Fruit fly (Drosophila melanogaster) whole organism, embryonic: ENCODE measurements around the gene Gnf1.

Source experiments
- Bdp1 ChIP-seq: fragments of 200-800 bp; sonication (Bioruptor generic); optimal IDR thresholded peaks from 3 replicates; lab custom pipeline; 2016; ENCODE audit warnings: missing biosample characterization, missing genetic modification characterization
- CG15601 ChIP-seq: fragments of 200-800 bp; sonication (Bioruptor generic); optimal IDR thresholded peaks from 3 replicates; lab custom pipeline; 2019; ENCODE audit warnings: missing biosample characterization, mild to moderate bottlenecking, missing genetic modification characterization, moderate library complexity
- CG4730 ChIP-seq: fragments of 200-800 bp; sonication (Bioruptor generic); IDR thresholded peaks from 2 replicates; pipeline ENCODE4 v1.3.6; 2022; ENCODE audit warnings: missing biosample characterization, missing genetic modification characterization
- ac ChIP-seq: fragments of 200-800 bp; sonication (Bioruptor generic); optimal IDR thresholded peaks from 3 replicates; lab custom pipeline; 2017; ENCODE audit warnings: missing biosample characterization, mild to moderate bottlenecking, missing genetic modification characterization
- az2 ChIP-seq: fragments of 200-800 bp; sonication (Bioruptor generic); optimal IDR thresholded peaks from 3 replicates; lab custom pipeline; 2016; ENCODE audit warnings: missing biosample characterization, missing genetic modification characterization
- br ChIP-seq: fragments of >200 bp; optimal IDR thresholded peaks from 2 replicates; lab custom pipeline; 2017
- corto ChIP-seq: fragments of 200-800 bp; sonication (Bioruptor generic); optimal IDR thresholded peaks from 2 replicates; lab custom pipeline; 2016; ENCODE audit warnings: missing biosample characterization, mild to moderate bottlenecking, missing genetic modification characterization, moderate library complexity
- da ChIP-seq: fragments of 200-800 bp; sonication (Bioruptor generic); optimal IDR thresholded peaks from 2 replicates; lab custom pipeline; 2016; ENCODE audit warnings: missing biosample characterization, missing genetic modification characterization
- kay ChIP-seq: fragments of 200-800 bp; sonication (Bioruptor generic); optimal IDR thresholded peaks from 2 replicates; lab custom pipeline; 2016; ENCODE audit warnings: missing biosample characterization, missing genetic modification characterization
- run ChIP-seq: fragments of 200-800 bp; sonication (Bioruptor generic); optimal IDR thresholded peaks from 3 replicates; lab custom pipeline; 2018; ENCODE audit warnings: missing biosample characterization, mild to moderate bottlenecking, missing genetic modification characterization
- shn ChIP-seq: fragments of 200-800 bp; sonication (Bioruptor generic); optimal IDR thresholded peaks from 3 replicates; lab custom pipeline; 2016; ENCODE audit warnings: missing biosample characterization, missing genetic modification characterization
- sug ChIP-seq: fragments of 200-800 bp; optimal IDR thresholded peaks from 2 replicates; lab custom pipeline; 2019; ENCODE audit warnings: missing biosample characterization, mild to moderate bottlenecking, missing genetic modification characterization, moderate library complexity
- wdn ChIP-seq: fragments of 200-800 bp; sonication (Bioruptor generic); IDR thresholded peaks from 2 replicates; pipeline ENCODE4 v1.3.6; 2022; ENCODE audit warnings: missing biosample characterization, missing genetic modification characterization

DNA sequence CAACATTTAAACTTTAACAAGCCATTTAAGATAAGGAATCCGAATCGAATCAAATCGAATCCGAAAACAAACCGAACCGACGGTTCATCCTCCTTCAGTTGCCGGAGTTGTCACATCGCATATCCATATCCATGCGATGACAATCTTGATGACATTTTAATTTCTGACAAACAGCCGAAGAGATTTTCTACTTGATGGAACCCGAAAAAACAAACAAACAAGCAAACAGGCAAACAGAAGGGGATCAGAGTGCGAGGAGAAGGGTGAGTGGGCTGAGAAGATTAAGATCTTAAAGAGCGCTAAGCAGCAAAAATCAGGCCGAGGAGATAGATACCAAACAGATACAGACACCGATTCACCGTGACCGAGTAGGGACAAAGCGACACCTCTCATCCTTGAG lies 45.3 kb upstream of the Gnf1 start:
- no peak for TF ChIP-seq Bdp1 (GFP tag; lab: Kevin White, UChicago)
- no peak for TF ChIP-seq kay
- TF ChIP-seq corto, result no peak
- TF ChIP-seq da (GFP tag; lab: Kevin White, UChicago), result no peak
- TF ChIP-seq ac (GFP tag; lab: Kevin White, UChicago), result no peak
- no peak for TF ChIP-seq CG4730 (GFP tag; lab: Robert Waterston, UW)
- no peak for TF ChIP-seq br (lab: Kevin White, UChicago)
- no peak for TF ChIP-seq wdn (GFP tag; lab: Robert Waterston, UW)
- TF ChIP-seq CG15601, result no peak
- no peak for TF ChIP-seq run (tag; lab: Kevin White, UChicago)
- no peak for TF ChIP-seq shn
- no peak for TF ChIP-seq az2 (GFP tag; lab: Kevin White, UChicago)
- no peak for TF ChIP-seq sug (tag; lab: Kevin White, UChicago)
